Worm (Caenorhabditis elegans): ENCODE results near the gene F10C1.9.

ce11 chrII:5794195-5794594 is 49.1 kb upstream of the F10C1.9 start, which contains the start of gene acdh-8:
- TF ChIP-seq snpc-4 (GFP tag; optimal IDR thresholded peaks at IDR 0.05) (no peak), snpc-4 (tag; optimal IDR thresholded peaks at IDR 0.05) (no peak), attf-6 (GFP tag; IDR thresholded peaks at IDR 0.05) (no peak), tbx-9 (tag; optimal IDR thresholded peaks at IDR 0.05; ENCODE audit: borderline replicate concordance) (no peak), lin-35 (GFP tag; optimal IDR thresholded peaks at IDR 0.05) (no peak), pha-4 (tag; optimal IDR thresholded peaks at IDR 0.05) (no peak), sdz-38 (tag; optimal IDR thresholded peaks at IDR 0.05) (no peak), tbp1 (GFP tag; optimal IDR thresholded peaks at IDR 0.05) (no peak), aptf-2 (GFP tag; conservative IDR thresholded peaks at IDR 0.05) (no peak), sptf-2 (GFP tag; optimal IDR thresholded peaks at IDR 0.05) (no peak), F39B2.1 (GFP tag; IDR thresholded peaks at IDR 0.05) (no peak), F10E7.11 (tag; optimal IDR thresholded peaks at IDR 0.05) (no peak), somi-1 (GFP tag; optimal IDR thresholded peaks at IDR 0.05) (no peak), egl-18 (GFP tag; IDR thresholded peaks at IDR 0.05) (no peak)
